Worm (Caenorhabditis elegans): ENCODE results near the gene cutl-17.

The cutl-17 gene

ce11 chrIV:9438753-9439152 is 18.5 kb downstream of the cutl-17 start:
- no peak for TF ChIP-seq ceh-45 (GFP tag; IDR thresholded peaks at IDR 0.05)
- TF ChIP-seq T23F11.4 (GFP tag; optimal IDR thresholded peaks at IDR 0.05) = no peak
- TF ChIP-seq madf-2 (tag; optimal IDR thresholded peaks at IDR 0.05) = no peak
- TF ChIP-seq odd-2 (tag; optimal IDR thresholded peaks at IDR 0.05) = no peak

- TF ChIP-seq sdc-2 (tag; optimal IDR thresholded peaks at IDR 0.05) = no peak
- no peak for TF ChIP-seq odd-2 (tag; optimal IDR thresholded peaks at IDR 0.05)
- TF ChIP-seq syd-9 (tag; optimal IDR thresholded peaks at IDR 0.05) = no peak
- no peak for TF ChIP-seq ttx-3 (tag; optimal IDR thresholded peaks at IDR 0.05)
- TF ChIP-seq pqm-1 (tag; optimal IDR thresholded peaks at IDR 0.05) = no peak
- TF ChIP-seq ceh-19 (GFP tag; optimal IDR thresholded peaks at IDR 0.05) = no peak
Observed at ce11 chrIV:9432327-9432726, 25.0 kb downstream of the cutl-17 start.

- TF ChIP-seq syd-9 (tag; optimal IDR thresholded peaks at IDR 0.05) = no peak
- TF ChIP-seq odd-2 (tag; optimal IDR thresholded peaks at IDR 0.05) = no peak
- no peak for TF ChIP-seq elt-2 (tag; optimal IDR thresholded peaks at IDR 0.05)
- TF ChIP-seq nhr-11 (tag; optimal IDR thresholded peaks at IDR 0.05) = no peak
- TF ChIP-seq lin-11 (tag; optimal IDR thresholded peaks at IDR 0.05) = no peak
- TF ChIP-seq ceh-22 (tag; optimal IDR thresholded peaks at IDR 0.05) = no peak
- TF ChIP-seq ztf-16 (tag; optimal IDR thresholded peaks at IDR 0.05) = no peak
- TF ChIP-seq ets-4 (tag; optimal IDR thresholded peaks at IDR 0.05) = no peak
Observed at ce11 chrIV:9427959-9428358, 29.3 kb downstream of the cutl-17 start, which contains the start of gene F59B8.1. Gene F59B8.1 (plus strand): TSS chrIV:9428259.

ce11 chrIV:9423095-9423494 is 34.2 kb downstream of the cutl-17 start, which contains the start of gene srxa-2:
Gene srxa-2 (plus strand): TSS chrIV:9423395.
- no peak for TF ChIP-seq pha-4 (tag; optimal IDR thresholded peaks at IDR 0.05)
- TF ChIP-seq hlh-8 (tag; optimal IDR thresholded peaks at IDR 0.05) = no peak
- TF ChIP-seq nhr-11 (tag; optimal IDR thresholded peaks at IDR 0.05) = no peak
- no peak for TF ChIP-seq ceh-30 (tag; optimal IDR thresholded peaks at IDR 0.05)
- no peak for TF ChIP-seq ceh-14 (tag; optimal IDR thresholded peaks at IDR 0.05)
- TF ChIP-seq npax-4 (tag; optimal IDR thresholded peaks at IDR 0.05) = no peak
- no peak for TF ChIP-seq ceh-18 (tag; optimal IDR thresholded peaks at IDR 0.05)
- no peak for TF ChIP-seq ceh-19 (GFP tag; optimal IDR thresholded peaks at IDR 0.05)
- TF ChIP-seq ets-4 (tag; optimal IDR thresholded peaks at IDR 0.05) = no peak
- no peak for TF ChIP-seq elt-4 (tag; optimal IDR thresholded peaks at IDR 0.05)
- no peak for TF ChIP-seq ref-2 (tag; optimal IDR thresholded peaks at IDR 0.05)
- TF ChIP-seq dve-1 (tag; optimal IDR thresholded peaks at IDR 0.05) = no peak
- no peak for TF ChIP-seq pha-2 (tag; optimal IDR thresholded peaks at IDR 0.05)
- no peak for TF ChIP-seq ztf-16 (tag; optimal IDR thresholded peaks at IDR 0.05)
- TF ChIP-seq sox-2 (GFP tag; IDR thresholded peaks at IDR 0.05) = no peak
- no peak for TF ChIP-seq sox-4 (tag; optimal IDR thresholded peaks at IDR 0.05)
- TF ChIP-seq fax-1 (tag; optimal IDR thresholded peaks at IDR 0.05) = no peak
- TF ChIP-seq ceh-2 (tag; optimal IDR thresholded peaks at IDR 0.05) = no peak
- TF ChIP-seq K09A11.1 (tag; optimal IDR thresholded peaks at IDR 0.05; ENCODE audit: insufficient read depth) = no peak

ce11 chrIV:9422408-9422807 is 34.9 kb downstream of the cutl-17 start, which contains the start of gene F56D5.9:
Gene F56D5.9 (minus strand): TSS chrIV:9422508.
- no peak for TF ChIP-seq unc-42 (tag; optimal IDR thresholded peaks at IDR 0.05)
- no peak for TF ChIP-seq lin-11 (tag; optimal IDR thresholded peaks at IDR 0.05)
- TF ChIP-seq fkh-10 (GFP tag; optimal IDR thresholded peaks at IDR 0.05) = no peak
- no peak for TF ChIP-seq ceh-34 (tag; optimal IDR thresholded peaks at IDR 0.05)
- TF ChIP-seq ceh-6 (GFP tag; optimal IDR thresholded peaks at IDR 0.05) = no peak
- TF ChIP-seq rnt-1 (tag; optimal IDR thresholded peaks at IDR 0.05) = no peak
- no peak for TF ChIP-seq hlh-13 (GFP tag; optimal IDR thresholded peaks at IDR 0.05)
- TF ChIP-seq elt-4 (tag; optimal IDR thresholded peaks at IDR 0.05) = no peak
- TF ChIP-seq ceh-2 (tag; optimal IDR thresholded peaks at IDR 0.05) = no peak
- no peak for TF ChIP-seq T23F11.4 (GFP tag; optimal IDR thresholded peaks at IDR 0.05)
- TF ChIP-seq pat-9 (tag; optimal IDR thresholded peaks at IDR 0.05) = no peak
- TF ChIP-seq sox-4 (tag; optimal IDR thresholded peaks at IDR 0.05) = no peak
- no peak for TF ChIP-seq lim-6 (tag; optimal IDR thresholded peaks at IDR 0.05)
- no peak for TF ChIP-seq zip-5 (tag; optimal IDR thresholded peaks at IDR 0.05)
- TF ChIP-seq ztf-16 (tag; optimal IDR thresholded peaks at IDR 0.05) = no peak
- no peak for TF ChIP-seq ceh-18 (tag; optimal IDR thresholded peaks at IDR 0.05)
- no peak for TF ChIP-seq pha-4 (tag; optimal IDR thresholded peaks at IDR 0.05)

Measured in whole organism, late embryonic.